Worm (Caenorhabditis elegans) whole organism, young adult: ENCODE data around the gene T05B9.1.

Experiments used
- B0261.1 ChIP-seq: sonication (generic microtip); optimal IDR thresholded peaks from 2 replicates; lab custom pipeline; 2016; ENCODE audit warnings: mild to moderate bottlenecking, missing genetic modification characterization, moderate library complexity, missing compliant biosample characterization
- B0336.3 ChIP-seq: fragments of 200-800 bp; sonication (Bioruptor generic); IDR thresholded peaks from 2 replicates; pipeline ENCODE4 v1.3.6; 2022; ENCODE audit warnings: missing genetic modification characterization, missing compliant biosample characterization
- C06A6.2 ChIP-seq: fragments of 200-800 bp; sonication (Bioruptor generic); conservative IDR thresholded peaks from 2 replicates; pipeline ENCODE4 v1.3.6; 2022; ENCODE audit warnings: missing genetic modification characterization, missing compliant biosample characterization
- C17E4.6 ChIP-seq: fragments of 200-800 bp; sonication (Bioruptor generic); IDR thresholded peaks from 2 replicates; pipeline ENCODE4 v1.3.6; 2022; ENCODE audit warnings: missing genetic modification reagents, missing genetic modification characterization, missing compliant biosample characterization
- F10E7.11 ChIP-seq: sonication (generic microtip); optimal IDR thresholded peaks from 2 replicates; lab custom pipeline; 2017; ENCODE audit warnings: mild to moderate bottlenecking, missing genetic modification characterization, moderate library complexity, missing compliant biosample characterization
- F22D6.2 ChIP-seq: sonication (generic microtip); optimal IDR thresholded peaks from 2 replicates; lab custom pipeline; 2016; ENCODE audit warnings: mild to moderate bottlenecking, missing genetic modification characterization, missing compliant biosample characterization
- F39B2.1 ChIP-seq: fragments of 200-800 bp; sonication (Bioruptor generic); IDR thresholded peaks from 2 replicates; pipeline ENCODE4 v1.3.6; 2022; ENCODE audit warnings: missing genetic modification reagents, missing genetic modification characterization, missing compliant biosample characterization
- F52B5.7 ChIP-seq: sonication (generic microtip); optimal IDR thresholded peaks from 2 replicates; lab custom pipeline; 2016; ENCODE audit warnings: mild to moderate bottlenecking, missing genetic modification characterization, missing compliant biosample characterization
- T26A5.8 ChIP-seq: sonication (generic microtip); optimal IDR thresholded peaks from 2 replicates; lab custom pipeline; 2016; ENCODE audit warnings: missing genetic modification characterization, missing compliant biosample characterization
- Y53F4B.3 ChIP-seq: fragments of 200-800 bp; sonication (Bioruptor generic); IDR thresholded peaks from 2 replicates; pipeline ENCODE4 v1.3.6; 2022; ENCODE audit warnings: missing genetic modification reagents, missing genetic modification characterization, missing compliant biosample characterization
- Y67H2A.10 ChIP-seq: fragments of 200-800 bp; sonication (Bioruptor generic); conservative IDR thresholded peaks from 2 replicates; pipeline ENCODE4 v1.3.6; 2022; ENCODE audit warnings: missing genetic modification reagents, missing genetic modification characterization, missing compliant biosample characterization
- akir-1 ChIP-seq: fragments of 200-800 bp; sonication (Bioruptor generic); optimal IDR thresholded peaks from 2 replicates; lab custom pipeline; 2018; ENCODE audit warnings: mild to moderate bottlenecking, missing genetic modification characterization, moderate library complexity, missing compliant biosample characterization
- atf-7 ChIP-seq: sonication (generic microtip); optimal IDR thresholded peaks from 2 replicates; lab custom pipeline; 2017; ENCODE audit warnings: mild to moderate bottlenecking, missing genetic modification characterization, missing compliant biosample characterization
- attf-5 ChIP-seq: fragments of 200-800 bp; sonication (Bioruptor generic); optimal IDR thresholded peaks from 2 replicates; lab custom pipeline; 2018; ENCODE audit warnings: mild to moderate bottlenecking, missing genetic modification characterization, missing compliant biosample characterization
- bed-2 ChIP-seq: fragments of 200-800 bp; sonication (Bioruptor generic); IDR thresholded peaks from 2 replicates; pipeline ENCODE4 v1.3.6; 2022; ENCODE audit warnings: missing genetic modification reagents, missing genetic modification characterization, missing compliant biosample characterization
- ccch-3 ChIP-seq: fragments of 200-800 bp; sonication (Bioruptor generic); optimal IDR thresholded peaks from 2 replicates; lab custom pipeline; 2018; ENCODE audit warnings: mild to moderate bottlenecking, missing genetic modification characterization, missing compliant biosample characterization
- cebp-1 ChIP-seq, 2 experiments: fragments of 200-800 bp in 1 of 2; sonication (Bioruptor generic) in 1 of 2; sonication (generic microtip) in 1 of 2; IDR thresholded peaks in 1 of 2; optimal IDR thresholded peaks in 1 of 2; 2 replicates each; pipeline versions ENCODE4 v1.3.6 to Lab custom; 2017 to 2022; ENCODE audit warnings: missing compliant biosample characterization in 2 of 2, missing genetic modification characterization in 2 of 2, mild to moderate bottlenecking in 1 of 2, missing genetic modification reagents in 1 of 2, moderate library complexity in 1 of 2
- ceh-100 ChIP-seq: fragments of 200-800 bp; sonication (Bioruptor generic); IDR thresholded peaks from 2 replicates; pipeline ENCODE4 v1.3.6; 2022; ENCODE audit warnings: missing genetic modification reagents, missing genetic modification characterization, missing compliant biosample characterization
- ceh-27 ChIP-seq: fragments of 200-800 bp; sonication (Bioruptor generic); optimal IDR thresholded peaks from 2 replicates; lab custom pipeline; 2018; ENCODE audit warnings: mild to moderate bottlenecking, missing genetic modification characterization, moderate library complexity, missing compliant biosample characterization
- chd-7 ChIP-seq: sonication (generic microtip); optimal IDR thresholded peaks from 2 replicates; lab custom pipeline; 2016; ENCODE audit warnings: mild to moderate bottlenecking, missing genetic modification characterization, moderate library complexity, missing compliant biosample characterization
- die-1 ChIP-seq: sonication (generic microtip); optimal IDR thresholded peaks from 2 replicates; lab custom pipeline; 2016; ENCODE audit warnings: missing genotype, mild to moderate bottlenecking, missing genetic modification characterization, missing compliant biosample characterization
- dpff-1 ChIP-seq: sonication (generic microtip); optimal IDR thresholded peaks from 2 replicates; lab custom pipeline; 2017; ENCODE audit warnings: mild to moderate bottlenecking, missing genetic modification characterization, missing compliant biosample characterization
- efl-1 ChIP-seq: fragments of 150-350 bp; optimal IDR thresholded peaks from 2 replicates; lab custom pipeline; 2014; ENCODE audit warnings: missing biosample characterization, missing genetic modification reagents, missing genetic modification characterization
- egl-18 ChIP-seq: fragments of 200-800 bp; sonication (Bioruptor generic); IDR thresholded peaks from 2 replicates; pipeline ENCODE4 v1.3.6; 2022; ENCODE audit warnings: missing genetic modification reagents, missing genetic modification characterization, missing compliant biosample characterization
- ets-4 ChIP-seq: fragments of 200-800 bp; sonication (Bioruptor generic); optimal IDR thresholded peaks from 2 replicates; lab custom pipeline; 2018; ENCODE audit warnings: mild to moderate bottlenecking, missing genetic modification characterization, missing compliant biosample characterization
- let-607 ChIP-seq, 2 experiments: fragments of 200-800 bp in 1 of 2; sonication (Bioruptor generic) in 1 of 2; sonication (generic microtip) in 1 of 2; optimal IDR thresholded peaks; 2 replicates each; lab custom pipeline; 2016 to 2018; ENCODE audit warnings: mild to moderate bottlenecking in 2 of 2, missing compliant biosample characterization in 2 of 2, missing genetic modification characterization in 2 of 2, moderate library complexity in 2 of 2, missing genotype in 1 of 2
- lin-35 ChIP-seq, 3 experiments: fragments of 150-350 bp in 2 of 3; sonication (generic microtip) in 1 of 3; optimal IDR thresholded peaks; 2 replicates each; lab custom pipeline; 2014 to 2018; ENCODE audit warnings: missing biosample characterization in 3 of 3, missing genetic modification characterization in 3 of 3, missing genetic modification reagents in 3 of 3
- madf-6 ChIP-seq: fragments of 200-800 bp; sonication (Bioruptor generic); IDR thresholded peaks from 2 replicates; pipeline ENCODE4 v1.3.6; 2022; ENCODE audit warnings: missing genetic modification reagents, missing genetic modification characterization, missing compliant biosample characterization
- madf-8 ChIP-seq: fragments of 200-800 bp; sonication (Bioruptor generic); conservative IDR thresholded peaks from 2 replicates; pipeline ENCODE4 v1.3.6; 2022; ENCODE audit warnings: missing genetic modification reagents, missing genetic modification characterization, missing compliant biosample characterization
- mcd-1 ChIP-seq: fragments of 200-800 bp; sonication (Bioruptor generic); IDR thresholded peaks from 2 replicates; pipeline ENCODE4 v1.3.6; 2022; ENCODE audit warnings: missing genetic modification reagents, missing genetic modification characterization, missing compliant biosample characterization
- mel-28 ChIP-seq: sonication (generic microtip); optimal IDR thresholded peaks from 2 replicates; lab custom pipeline; 2016; ENCODE audit warnings: borderline replicate concordance, mild to moderate bottlenecking, missing genetic modification characterization, missing compliant biosample characterization
- nfyb-1 ChIP-seq: fragments of 200-800 bp; sonication (Bioruptor generic); IDR thresholded peaks from 2 replicates; pipeline ENCODE4 v1.3.6; 2022; ENCODE audit warnings: missing genetic modification reagents, missing genetic modification characterization, missing compliant biosample characterization
- pbrm-1 ChIP-seq: fragments of 200-800 bp; sonication (Bioruptor generic); IDR thresholded peaks from 2 replicates; pipeline ENCODE4 v1.3.6; 2022; ENCODE audit warnings: missing genetic modification reagents, missing genetic modification characterization, missing compliant biosample characterization
- rcor-1 ChIP-seq: fragments of 200-800 bp; sonication (Bioruptor generic); IDR thresholded peaks from 2 replicates; pipeline ENCODE4 v1.3.6; 2022; ENCODE audit warnings: missing genetic modification reagents, missing genetic modification characterization, missing compliant biosample characterization
- rpc-1 ChIP-seq, 2 experiments: fragments of 150-350 bp in 1 of 2; sonication (generic microtip) in 1 of 2; optimal IDR thresholded peaks; 2 replicates each; lab custom pipeline; 2014 to 2018; ENCODE audit warnings: missing biosample characterization in 1 of 2, missing genetic modification characterization in 1 of 2, missing genetic modification reagents in 1 of 2, missing genotype in 1 of 2
- snpc-1.3 ChIP-seq: sonication (generic microtip); optimal IDR thresholded peaks from 2 replicates; lab custom pipeline; 2017; ENCODE audit warnings: missing genetic modification characterization, mild to moderate bottlenecking, missing compliant biosample characterization, antibody characterized with exemption, moderate library complexity, missing genotype, missing genetic modification reagents; ENCODE audit not compliant: insufficient read depth
- sptf-2 ChIP-seq: fragments of 200-800 bp; sonication (Bioruptor generic); optimal IDR thresholded peaks from 2 replicates; lab custom pipeline; 2018; ENCODE audit warnings: mild to moderate bottlenecking, missing genetic modification characterization, missing compliant biosample characterization
- tlf-1 ChIP-seq: fragments of 200-800 bp; sonication (Bioruptor generic); optimal IDR thresholded peaks from 2 replicates; lab custom pipeline; 2018; ENCODE audit warnings: mild to moderate bottlenecking, missing genetic modification characterization, missing compliant biosample characterization
- ztf-18 ChIP-seq: sonication (generic microtip); optimal IDR thresholded peaks from 2 replicates; lab custom pipeline; 2016; ENCODE audit warnings: missing genotype, mild to moderate bottlenecking, missing genetic modification characterization, missing compliant biosample characterization
- ztf-25 ChIP-seq: fragments of 200-800 bp; sonication (Bioruptor generic); IDR thresholded peaks from 2 replicates; pipeline ENCODE4 v1.3.6; 2022; ENCODE audit warnings: missing genetic modification reagents, missing genetic modification characterization, missing compliant biosample characterization
- ztf-26 ChIP-seq: sonication (generic microtip); optimal IDR thresholded peaks from 2 replicates; lab custom pipeline; 2017; ENCODE audit warnings: missing genetic modification characterization, missing compliant biosample characterization

The T05B9.1 gene

DNA sequence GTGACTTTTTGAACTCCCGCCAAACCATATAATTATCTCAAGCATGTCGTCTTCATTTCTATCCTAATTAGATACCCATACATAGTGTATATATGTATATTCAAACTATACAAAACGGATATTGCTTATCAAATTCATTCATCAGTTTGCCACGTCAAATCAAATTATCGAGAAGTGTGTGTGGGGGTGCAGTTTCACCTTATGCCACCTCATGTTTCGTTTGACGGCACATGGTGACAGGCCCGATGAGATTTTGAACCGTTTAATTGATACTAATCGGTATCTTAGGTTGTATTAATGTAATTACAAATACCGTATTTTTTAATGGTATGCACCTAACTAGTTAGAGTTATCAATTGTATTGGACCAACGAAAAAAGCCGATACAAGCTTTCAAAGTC lies 23.7 kb upstream of the T05B9.1 start:
- TF ChIP-seq ztf-26 (tag; lab: Kevin White, UChicago) (no peak), rcor-1 (GFP tag; lab: Robert Waterston, UW) (no peak), efl-1 (GFP tag; lab: Kevin White, UChicago) (no peak), madf-6 (no peak)

DNA sequence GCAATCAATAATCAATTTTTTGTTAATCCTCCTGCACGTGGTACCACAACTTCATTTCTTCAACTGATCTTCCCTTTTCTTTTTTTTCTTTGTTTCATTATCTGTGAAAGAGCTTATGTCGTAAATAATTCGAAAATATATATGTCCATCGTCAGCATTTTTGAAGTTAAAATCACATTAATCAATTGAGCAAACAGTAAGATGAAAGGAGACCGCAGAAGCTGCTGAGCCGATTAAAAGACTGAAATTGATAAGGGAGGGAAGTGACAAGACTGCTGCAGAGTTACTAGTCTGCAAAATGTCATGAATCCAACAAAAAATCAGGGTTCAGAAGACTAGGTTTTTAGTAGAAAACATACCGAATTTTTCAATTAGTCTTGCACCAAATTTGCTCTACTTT lies 22.8 kb upstream of the T05B9.1 start:
- TF ChIP-seq F10E7.11 (tag; lab: Kevin White, UChicago), result no peak

- TF ChIP-seq ztf-18 (tag; lab: Kevin White, UChicago) (no peak), ceh-100 (GFP tag; lab: Robert Waterston, UW) (no peak), nfyb-1 (no peak), akir-1 (GFP tag; lab: Kevin White, UChicago) (no peak), let-607 (tag; optimal IDR thresholded peaks at IDR 0.05; lab: Kevin White, UChicago) (no peak), B0261.1 (tag; lab: Kevin White, UChicago) (no peak), F52B5.7 (no peak), Y53F4B.3 (GFP tag; lab: Robert Waterston, UW) (no peak), mel-28 (tag; lab: Kevin White, UChicago) (no peak), T26A5.8 (no peak)
These were observed 22.0 kb upstream of the T05B9.1 start for ce11 chrII:11283013-11283412.

ce11 chrII:11281666-11282065 lies 20.7 kb upstream of the T05B9.1 start, which contains the start of gene unc-130:
Gene unc-130 (plus strand): TSS chrII:11281966.
- TF ChIP-seq ztf-25 (no peak), ztf-26 (tag; lab: Kevin White, UChicago) (no peak), snpc-1.3 (tag; lab: Kevin White, UChicago) (no peak), efl-1 (GFP tag; lab: Kevin White, UChicago) (no peak), sptf-2 (GFP tag; lab: Kevin White, UChicago) (no peak), madf-8 (no peak), Y67H2A.10 (no peak), ceh-27 (GFP tag; lab: Kevin White, UChicago) (no peak), lin-35 (GFP tag; optimal IDR thresholded peaks at IDR 0.05; lab: Kevin White, UChicago) (no peak), rpc-1 (optimal IDR thresholded peaks at IDR 0.05; lab: Kevin White, UChicago) (no peak), rpc-1 (tag; optimal IDR thresholded peaks at IDR 0.05; lab: Kevin White, UChicago) (no peak), mcd-1 (GFP tag; lab: Robert Waterston, UW) (no peak), chd-7 (tag; lab: Kevin White, UChicago) (no peak)

DNA sequence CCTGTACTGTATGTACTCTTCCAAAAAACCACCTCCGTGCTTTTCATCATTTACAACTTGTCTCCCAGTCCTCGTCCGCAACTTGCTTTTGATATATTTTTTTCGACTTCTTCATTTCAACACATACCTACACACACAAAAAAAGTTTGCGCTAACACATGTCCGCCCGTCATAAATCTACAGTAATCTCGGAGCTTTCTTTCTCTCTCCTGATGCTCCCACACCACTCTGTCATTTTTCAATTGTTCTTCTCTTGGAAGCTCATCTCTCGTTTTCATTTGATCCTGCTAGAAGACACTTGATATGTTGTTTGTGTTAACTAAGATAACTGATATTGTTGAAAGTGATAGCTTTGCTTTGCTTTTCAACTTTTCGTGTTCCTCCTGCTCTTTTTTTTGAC lies 20.2 kb upstream of the T05B9.1 start:
- no peak for TF ChIP-seq ets-4
- TF ChIP-seq ccch-3 (GFP tag; lab: Kevin White, UChicago), result no peak
- no peak for TF ChIP-seq F39B2.1 (GFP tag; lab: Robert Waterston, UW)
- no peak for TF ChIP-seq pbrm-1 (GFP tag; lab: Robert Waterston, UW)
- TF ChIP-seq F22D6.2, result no peak
- TF ChIP-seq C17E4.6 (GFP tag; lab: Robert Waterston, UW), result no peak
- no peak for TF ChIP-seq egl-18 (GFP tag; lab: Robert Waterston, UW)
- TF ChIP-seq atf-7 (tag; lab: Kevin White, UChicago), result no peak
- TF ChIP-seq tlf-1 (GFP tag; lab: Kevin White, UChicago), result no peak
- no peak for TF ChIP-seq dpff-1 (tag; lab: Kevin White, UChicago)
- no peak for TF ChIP-seq B0336.3 (GFP tag; lab: Robert Waterston, UW)
- no peak for TF ChIP-seq attf-5 (GFP tag; lab: Kevin White, UChicago)
- TF ChIP-seq bed-2 (GFP tag; lab: Robert Waterston, UW), result no peak
- TF ChIP-seq cebp-1 (GFP tag; IDR thresholded peaks at IDR 0.05; lab: Robert Waterston, UW), result no peak
- TF ChIP-seq cebp-1 (tag; optimal IDR thresholded peaks at IDR 0.05; lab: Kevin White, UChicago), result no peak
- TF ChIP-seq C06A6.2 (GFP tag; lab: Robert Waterston, UW), result no peak
- no peak for TF ChIP-seq let-607 (tag; optimal IDR thresholded peaks at IDR 0.05; lab: Kevin White, UChicago)
- no peak for TF ChIP-seq die-1 (tag; lab: Kevin White, UChicago)
